Fruit fly (Drosophila melanogaster) whole organism, prepupa: ENCODE measurements around the gene CycA.
A peak's percentile ranks its signal among the peaks of the same experiment; 100 is the strongest.

Experiments used
- Blimp-1 ChIP-seq: fragments of 200-800 bp; sonication (Bioruptor generic); optimal IDR thresholded peaks from 3 replicates; lab custom pipeline; 2017; ENCODE audit warnings: missing biosample characterization, missing genetic modification characterization, mild to moderate bottlenecking, moderate library complexity, missing genetic modification reagents
- CG10631 ChIP-seq: fragments of 200-800 bp; sonication (Bioruptor generic); optimal IDR thresholded peaks from 2 replicates; lab custom pipeline; 2016; ENCODE audit warnings: missing biosample characterization, missing genetic modification characterization
- CG10669 ChIP-seq: fragments of 200-800 bp; sonication (Bioruptor generic); optimal IDR thresholded peaks from 3 replicates; lab custom pipeline; 2018; ENCODE audit warnings: missing biosample characterization, mild to moderate bottlenecking, missing genetic modification characterization, moderate library complexity
- CG11294 ChIP-seq: fragments of 200-800 bp; sonication (Bioruptor generic); IDR thresholded peaks from 2 replicates; pipeline ENCODE4 v1.3.6; 2022; ENCODE audit warnings: missing biosample characterization, missing genetic modification characterization
- CG11762 ChIP-seq: fragments of 200-800 bp; sonication (Bioruptor generic); optimal IDR thresholded peaks from 3 replicates; lab custom pipeline; 2016; ENCODE audit warnings: missing biosample characterization, missing genetic modification characterization; ENCODE audit not compliant: insufficient read depth
- CG15336 ChIP-seq: fragments of 200-800 bp; sonication (Bioruptor generic); IDR thresholded peaks from 2 replicates; pipeline ENCODE4 v1.3.6; 2022; ENCODE audit warnings: missing biosample characterization, missing genetic modification characterization
- CG31627 ChIP-seq: fragments of 200-800 bp; sonication (Bioruptor generic); optimal IDR thresholded peaks from 3 replicates; lab custom pipeline; 2016; ENCODE audit warnings: missing biosample characterization, missing genetic modification characterization
- CG34406 ChIP-seq: fragments of 200-800 bp; sonication (Bioruptor generic); optimal IDR thresholded peaks from 3 replicates; lab custom pipeline; 2016; ENCODE audit warnings: missing biosample characterization, missing genetic modification characterization
- CG3919 ChIP-seq: fragments of 200-800 bp; sonication (Bioruptor generic); optimal IDR thresholded peaks from 3 replicates; lab custom pipeline; 2016; ENCODE audit warnings: missing biosample characterization, missing genetic modification characterization
- CG6276 ChIP-seq: fragments of 200-800 bp; sonication (Bioruptor generic); optimal IDR thresholded peaks from 2 replicates; lab custom pipeline; 2017; ENCODE audit warnings: missing biosample characterization, mild to moderate bottlenecking, missing genetic modification characterization
- CG6808 ChIP-seq: fragments of 200-800 bp; sonication (Bioruptor generic); optimal IDR thresholded peaks from 3 replicates; lab custom pipeline; 2017; ENCODE audit warnings: missing biosample characterization, missing genetic modification characterization, mild to moderate bottlenecking, moderate library complexity, missing genetic modification reagents
- CG8119 ChIP-seq: fragments of 200-800 bp; sonication (Bioruptor generic); IDR thresholded peaks from 3 replicates; pipeline ENCODE4 v1.3.6; 2022; ENCODE audit warnings: missing biosample characterization, missing genetic modification characterization
- CG8632 ChIP-seq: fragments of 200-800 bp; sonication (Bioruptor generic); optimal IDR thresholded peaks from 3 replicates; lab custom pipeline; 2016; ENCODE audit warnings: missing biosample characterization, missing genetic modification characterization
- Eip78C ChIP-seq: fragments of 200-800 bp; sonication (Bioruptor generic); peaks from one replicate; lab custom pipeline; 2016; ENCODE audit warnings: missing biosample characterization, missing genetic modification characterization
- Eip93F ChIP-seq: fragments of 200-800 bp; sonication (Bioruptor generic); optimal IDR thresholded peaks from 2 replicates; lab custom pipeline; 2016; ENCODE audit warnings: missing biosample characterization, mild to moderate bottlenecking, missing genetic modification characterization
- Ets21C ChIP-seq: fragments of 200-800 bp; sonication (Bioruptor generic); optimal IDR thresholded peaks from 3 replicates; lab custom pipeline; 2016; ENCODE audit warnings: missing biosample characterization, missing genetic modification characterization
- Ets96B ChIP-seq: fragments of 200-800 bp; optimal IDR thresholded peaks from 2 replicates; lab custom pipeline; 2019; ENCODE audit warnings: missing biosample characterization, mild to moderate bottlenecking, missing genetic modification characterization, moderate library complexity
- OdsH ChIP-seq: fragments of 200-800 bp; sonication (Bioruptor generic); optimal IDR thresholded peaks from 3 replicates; lab custom pipeline; 2016; ENCODE audit warnings: missing biosample characterization, missing genetic modification characterization
- Smox ChIP-seq: fragments of 200-800 bp; sonication (Bioruptor generic); optimal IDR thresholded peaks from 3 replicates; lab custom pipeline; 2016; ENCODE audit warnings: missing biosample characterization, missing genetic modification characterization
- Sox102F ChIP-seq: fragments of 200-800 bp; sonication (Bioruptor generic); optimal IDR thresholded peaks from 2 replicates; lab custom pipeline; 2016; ENCODE audit warnings: missing biosample characterization, mild to moderate bottlenecking, missing genetic modification characterization
- Sox14 ChIP-seq: fragments of 200-800 bp; sonication (Bioruptor generic); optimal IDR thresholded peaks from 3 replicates; lab custom pipeline; 2016; ENCODE audit warnings: missing biosample characterization, missing genetic modification characterization
- achi ChIP-seq: fragments of 200-800 bp; sonication (Bioruptor generic); optimal IDR thresholded peaks from 3 replicates; lab custom pipeline; 2016; ENCODE audit warnings: missing biosample characterization, missing genetic modification characterization
- cyc ChIP-seq: fragments of 200-800 bp; sonication (Bioruptor generic); optimal IDR thresholded peaks from 3 replicates; lab custom pipeline; 2016; ENCODE audit warnings: missing biosample characterization, missing genetic modification characterization
- dsx ChIP-seq: fragments of 200-800 bp; optimal IDR thresholded peaks from 3 replicates; lab custom pipeline; 2019; ENCODE audit warnings: missing biosample characterization, mild to moderate bottlenecking, missing genetic modification characterization, moderate library complexity; ENCODE audit not compliant: poor library complexity, severe bottlenecking
- eg ChIP-seq: fragments of 200-800 bp; sonication (Bioruptor generic); IDR thresholded peaks from 3 replicates; pipeline ENCODE4 v1.3.6; 2022; ENCODE audit warnings: missing biosample characterization, missing genetic modification characterization
- esn ChIP-seq: fragments of 200-800 bp; sonication (Bioruptor generic); optimal IDR thresholded peaks from 2 replicates; lab custom pipeline; 2016; ENCODE audit warnings: missing biosample characterization, mild to moderate bottlenecking, missing genetic modification characterization, moderate library complexity
- fd85E ChIP-seq: fragments of 200-800 bp; sonication (Bioruptor generic); optimal IDR thresholded peaks from 3 replicates; lab custom pipeline; 2016; ENCODE audit warnings: missing biosample characterization, missing genetic modification characterization
- fkh ChIP-seq: fragments of 200-800 bp; sonication (Bioruptor generic); optimal IDR thresholded peaks from 3 replicates; lab custom pipeline; 2017; ENCODE audit warnings: missing biosample characterization, mild to moderate bottlenecking, missing genetic modification characterization, moderate library complexity
- lz ChIP-seq: fragments of 200-800 bp; sonication (Bioruptor generic); optimal IDR thresholded peaks from 3 replicates; lab custom pipeline; 2016; ENCODE audit warnings: missing biosample characterization, missing genetic modification characterization
- net ChIP-seq: fragments of 200-800 bp; sonication (Bioruptor generic); optimal IDR thresholded peaks from 3 replicates; lab custom pipeline; 2016; ENCODE audit warnings: missing biosample characterization, missing genetic modification characterization
- salr ChIP-seq, 2 experiments: fragments of 200-800 bp; sonication (Bioruptor generic); optimal IDR thresholded peaks; 3 replicates each; lab custom pipeline; 2016 to 2018; ENCODE audit warnings: missing biosample characterization in 2 of 2, missing genetic modification characterization in 2 of 2, mild to moderate bottlenecking in 1 of 2
- ss ChIP-seq, 2 experiments: fragments of 200-800 bp; sonication (Bioruptor generic); optimal IDR thresholded peaks; 2 replicates in 1 of 2; 3 replicates in 1 of 2; lab custom pipeline; 2017 to 2018; ENCODE audit warnings: mild to moderate bottlenecking in 2 of 2, missing biosample characterization in 2 of 2, missing genetic modification characterization in 2 of 2, moderate library complexity in 1 of 2
- topi ChIP-seq: fragments of 200-800 bp; sonication (Bioruptor generic); optimal IDR thresholded peaks from 3 replicates; lab custom pipeline; 2016; ENCODE audit warnings: missing biosample characterization, missing genetic modification characterization
- vri ChIP-seq: fragments of 200-800 bp; sonication (Bioruptor generic); optimal IDR thresholded peaks from 3 replicates; lab custom pipeline; 2016; ENCODE audit warnings: missing biosample characterization, mild to moderate bottlenecking, missing genetic modification characterization

CycA gene

dm6 chr3L:11822446-11823334, 10.7 kb downstream of the CycA start, which contains the start of gene RpL10Ab (continued):
- TF ChIP-seq eg (GFP tag; lab: Robert Waterston, UW) (peak; percentile 71), vri (GFP tag; lab: Kevin White, UChicago) (no peak), Sox102F (GFP tag; lab: Kevin White, UChicago) (no peak), Blimp-1 (GFP tag; lab: Kevin White, UChicago) (peak; percentile 53), Smox (peak; percentile 5), CG15336 (peak; percentile 22; the same call in 1 of the 2 replicates), Ets21C (GFP tag; lab: Kevin White, UChicago) (no peak), Sox14 (GFP tag; lab: Kevin White, UChicago) (peak; percentile 11), CG3919 (GFP tag; lab: Kevin White, UChicago) (peak; percentile 77), OdsH (GFP tag; lab: Kevin White, UChicago) (peak; percentile 40), CG6808 (GFP tag; lab: Kevin White, UChicago) (peak; percentile 47), achi (peak; percentile 27), fd85E (GFP tag; lab: Kevin White, UChicago) (no peak), dsx (no peak), esn (GFP tag; lab: Kevin White, UChicago) (peak; percentile 62), salr (GFP tag; optimal IDR thresholded peaks at IDR 0.05; lab: Kevin White, UChicago) (peak in 1 of 2 experiments; percentile 55), CG8632 (GFP tag; lab: Kevin White, UChicago) (peak; percentile 34), net (peak; percentile 58), CG6276 (no peak), ss (GFP tag; optimal IDR thresholded peaks at IDR 0.05; lab: Kevin White, UChicago) (peak; percentile 25 to 51), Eip93F (GFP tag; lab: Kevin White, UChicago) (no peak), CG31627 (GFP tag; lab: Kevin White, UChicago) (peak; percentile 45)

dm6 chr3L:11821723-11822445, 11.5 kb downstream of the CycA start, which contains the start of the genes CG11597 and CG5946:
TSS of gene CG11597 (minus strand) at chr3L:11822275.
TSS of gene CG5946 (minus strand) at chr3L:11822275.
- TF ChIP-seq CG11294 (no peak), cyc (peak; percentile 13), CG6276 (peak; percentile 46), CG10669 (no peak), CG15336 (no peak), CG31627 (GFP tag; lab: Kevin White, UChicago) (peak; percentile 19), CG8119 (GFP tag; lab: Robert Waterston, UW) (no peak), Eip78C (GFP tag; lab: Kevin White, UChicago) (peak; percentile 45), CG10631 (no peak), topi (GFP tag; lab: Kevin White, UChicago) (no peak), Ets21C (GFP tag; lab: Kevin White, UChicago) (no peak), fkh (GFP tag; lab: Kevin White, UChicago) (no peak), Ets96B (tag; lab: Kevin White, UChicago) (no peak), Blimp-1 (GFP tag; lab: Kevin White, UChicago) (peak; percentile 62), lz (GFP tag; lab: Kevin White, UChicago) (no peak), Sox14 (GFP tag; lab: Kevin White, UChicago) (peak; percentile 31), CG11762 (GFP tag; lab: Kevin White, UChicago) (no peak), CG34406 (no peak)
